Fruit fly (Drosophila melanogaster) whole organism, wandering third instar larva: Measurements from ENCODE around the gene betaCOP.
A peak's percentile ranks its signal among the peaks of the same experiment; 100 is the strongest.

Source experiments
- Abd-B ChIP-seq: fragments of >200 bp; optimal IDR thresholded peaks from 2 replicates; lab custom pipeline; 2017; ENCODE audit warnings: missing biosample characterization, missing genetic modification characterization
- CG32264 ChIP-seq: fragments of 200-800 bp; sonication (Bioruptor generic); optimal IDR thresholded peaks from 2 replicates; lab custom pipeline; 2016; ENCODE audit warnings: missing biosample characterization, missing genetic modification characterization
- CG9705 ChIP-seq: fragments of 200-800 bp; sonication (Bioruptor generic); optimal IDR thresholded peaks from 2 replicates; lab custom pipeline; 2018; ENCODE audit warnings: missing biosample characterization, mild to moderate bottlenecking, missing genetic modification characterization
- CrebA ChIP-seq: fragments of 200-800 bp; sonication (Bioruptor generic); optimal IDR thresholded peaks from 2 replicates; lab custom pipeline; 2016; ENCODE audit warnings: missing biosample characterization, mild to moderate bottlenecking, missing genetic modification characterization, borderline replicate concordance
- Dfd ChIP-seq: fragments of >200 bp; optimal IDR thresholded peaks from 2 replicates; lab custom pipeline; 2017; ENCODE audit warnings: missing biosample characterization, missing genetic modification characterization
- Dif ChIP-seq: fragments of 200-275, 200-300 bp; sonication (Bioruptor generic); optimal IDR thresholded peaks from 2 replicates; lab custom pipeline; 2018; ENCODE audit warnings: missing biosample characterization, missing genetic modification characterization; ENCODE audit not compliant: partially characterized antibody
- Hnf4 ChIP-seq: fragments of 200-800 bp; sonication (Bioruptor generic); optimal IDR thresholded peaks from 2 replicates; lab custom pipeline; 2016; ENCODE audit warnings: missing biosample characterization, mild to moderate bottlenecking, missing genetic modification characterization
- Hr78 ChIP-seq: fragments of >200 bp; optimal IDR thresholded peaks from 2 replicates; lab custom pipeline; 2017; ENCODE audit warnings: missing biosample characterization, missing genetic modification characterization
- Hr83 ChIP-seq: fragments of 200-300 bp; sonication (Bioruptor generic); optimal IDR thresholded peaks from 2 replicates; lab custom pipeline; 2016; ENCODE audit warnings: missing biosample characterization, mild to moderate bottlenecking, missing genetic modification characterization, moderate library complexity; ENCODE audit not compliant: poor library complexity, severe bottlenecking
- Jra ChIP-seq: sonication (Bioruptor generic); optimal IDR thresholded peaks from 2 replicates; lab custom pipeline; 2016; ENCODE audit warnings: missing biosample characterization, missing genetic modification characterization
- Mio ChIP-seq: sonication (Bioruptor generic); optimal IDR thresholded peaks from 2 replicates; lab custom pipeline; 2016; ENCODE audit warnings: missing biosample characterization, missing genetic modification characterization
- Myc ChIP-seq: fragments of >200 bp; optimal IDR thresholded peaks from 2 replicates; lab custom pipeline; 2017
- Rel ChIP-seq, 2 experiments: fragments of 200-800 bp; sonication (Bioruptor generic) in 1 of 2; optimal IDR thresholded peaks; 2 replicates in 1 of 2; 3 replicates in 1 of 2; lab custom pipeline; 2016 to 2019; ENCODE audit warnings: mild to moderate bottlenecking in 2 of 2, missing biosample characterization in 2 of 2, missing genetic modification characterization in 2 of 2, moderate library complexity in 1 of 2
- Sp1 ChIP-seq: fragments of 200-800 bp; sonication (Bioruptor generic); optimal IDR thresholded peaks from 3 replicates; lab custom pipeline; 2019; ENCODE audit warnings: missing biosample characterization, mild to moderate bottlenecking, missing genetic modification characterization, moderate library complexity
- Vsx2 ChIP-seq: fragments of 200-300, 225-300 bp; sonication (Bioruptor generic); optimal IDR thresholded peaks from 2 replicates; lab custom pipeline; 2018; ENCODE audit warnings: missing biosample characterization, missing genetic modification characterization; ENCODE audit not compliant: partially characterized antibody
- br ChIP-seq: fragments of 200-800 bp; sonication (Bioruptor generic); optimal IDR thresholded peaks from 2 replicates; lab custom pipeline; 2016; ENCODE audit warnings: missing biosample characterization, missing genetic modification characterization
- dl ChIP-seq, 2 experiments: fragments of 175-275, 200-275 bp in 1 of 2; fragments of 200-275 bp in 1 of 2; sonication (Bioruptor generic); optimal IDR thresholded peaks; lab custom pipeline; 2018; ENCODE audit warnings: mild to moderate bottlenecking in 2 of 2, missing biosample characterization in 2 of 2, missing genetic modification characterization in 2 of 2, moderate library complexity in 2 of 2; ENCODE audit not compliant: partially characterized antibody in 2 of 2, insufficient read depth in 1 of 2
- dmrt93B ChIP-seq: fragments of 200-800 bp; sonication (Bioruptor generic); optimal IDR thresholded peaks from 2 replicates; lab custom pipeline; 2018; ENCODE audit warnings: missing biosample characterization, mild to moderate bottlenecking, missing genetic modification characterization
- dsf ChIP-seq: sonication (Bioruptor generic); optimal IDR thresholded peaks from 2 replicates; lab custom pipeline; 2016; ENCODE audit warnings: missing biosample characterization, missing genetic modification characterization, borderline replicate concordance
- ey ChIP-seq: fragments of 200-800 bp; sonication (Bioruptor generic); optimal IDR thresholded peaks from 2 replicates; lab custom pipeline; 2016; ENCODE audit warnings: missing biosample characterization, missing genetic modification characterization
- foxo ChIP-seq, 2 experiments: fragments of 200-800 bp; sonication (Bioruptor generic); optimal IDR thresholded peaks; 2 replicates in 1 of 2; 3 replicates in 1 of 2; lab custom pipeline; 2016 to 2017; ENCODE audit warnings: missing biosample characterization in 2 of 2, missing genetic modification characterization in 2 of 2
- fru ChIP-seq: fragments of 200-800 bp; sonication (Bioruptor generic); optimal IDR thresholded peaks from 3 replicates; lab custom pipeline; 2016; ENCODE audit warnings: missing biosample characterization, mild to moderate bottlenecking, missing genetic modification characterization
- h ChIP-seq: fragments of 200-800 bp; sonication (Bioruptor generic); optimal IDR thresholded peaks from 3 replicates; lab custom pipeline; 2016; ENCODE audit warnings: missing biosample characterization, mild to moderate bottlenecking, missing genetic modification characterization
- jim ChIP-seq: fragments of 175-275, 200-325 bp; sonication (Bioruptor generic); optimal IDR thresholded peaks from 2 replicates; lab custom pipeline; 2016; ENCODE audit warnings: missing biosample characterization, mild to moderate bottlenecking, missing genetic modification characterization
- lola ChIP-seq: fragments of >200 bp; optimal IDR thresholded peaks from 2 replicates; lab custom pipeline; 2017; ENCODE audit warnings: missing biosample characterization, missing genetic modification characterization
- pan ChIP-seq: fragments of >200 bp; optimal IDR thresholded peaks from 2 replicates; lab custom pipeline; 2017
- rgr ChIP-seq: fragments of 200-800 bp; sonication (Bioruptor generic); optimal IDR thresholded peaks from 3 replicates; lab custom pipeline; 2016; ENCODE audit warnings: missing biosample characterization, mild to moderate bottlenecking, missing genetic modification characterization
- sage ChIP-seq: fragments of 200-800 bp; sonication (Bioruptor generic); optimal IDR thresholded peaks from 2 replicates; lab custom pipeline; 2016; ENCODE audit warnings: missing biosample characterization, mild to moderate bottlenecking, missing genetic modification characterization
- sv ChIP-seq: fragments of 200-800 bp; sonication (Bioruptor generic); optimal IDR thresholded peaks from 3 replicates; lab custom pipeline; 2016; ENCODE audit warnings: missing biosample characterization, missing genetic modification characterization
- tai ChIP-seq: sonication (Bioruptor generic); optimal IDR thresholded peaks from 2 replicates; lab custom pipeline; 2016; ENCODE audit warnings: missing biosample characterization, missing genetic modification characterization
- woc ChIP-seq: sonication (Bioruptor generic); optimal IDR thresholded peaks from 2 replicates; lab custom pipeline; 2016; ENCODE audit warnings: missing biosample characterization, mild to moderate bottlenecking, missing genetic modification characterization

The betaCOP gene

dm6 chrX:18407394-18407721 is 22.3 kb upstream of the betaCOP start:
- no peak for TF ChIP-seq Hr83 (GFP tag; lab: Kevin White, UChicago)
- peak; percentile 20 for TF ChIP-seq h (GFP tag; lab: Kevin White, UChicago)
- peak; percentile 13 for TF ChIP-seq fru
- TF ChIP-seq Mio (GFP tag; lab: Kevin White, UChicago), result no peak

DNA sequence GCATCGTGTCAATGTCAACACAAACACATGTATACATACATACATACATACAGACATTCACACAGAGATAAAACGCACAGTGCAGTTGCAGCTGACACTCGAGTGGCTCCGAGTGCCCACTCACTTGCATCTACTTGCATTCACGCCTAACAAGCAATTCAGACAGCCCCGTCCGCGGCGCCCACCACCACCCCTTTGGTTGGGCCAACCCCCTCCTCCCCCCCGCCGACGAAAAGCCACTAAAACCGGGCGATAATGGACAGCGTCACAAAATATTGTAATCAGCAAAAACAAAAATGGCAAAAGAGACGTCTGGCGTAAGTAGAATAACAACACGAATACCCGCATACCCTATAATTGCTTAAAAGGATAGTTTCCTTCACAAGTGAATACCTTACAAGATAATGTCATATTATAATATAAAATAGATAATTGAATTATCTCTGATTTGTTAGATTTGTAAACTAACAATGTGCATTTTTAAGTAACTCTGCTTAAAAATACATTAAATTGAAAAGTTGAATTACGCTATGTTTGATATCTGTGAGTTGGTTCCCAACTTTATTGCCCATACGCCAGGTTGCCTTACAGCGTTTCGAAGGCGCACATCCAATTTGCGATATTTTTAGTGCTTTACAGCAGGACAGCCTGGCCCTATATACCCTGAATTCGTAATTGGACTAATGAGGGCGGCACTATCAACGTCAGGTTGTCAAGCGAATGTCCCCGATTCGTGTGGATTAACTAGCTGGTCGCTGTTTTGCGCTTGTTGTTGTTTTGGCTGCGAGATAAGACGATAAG is 21.8 kb upstream of the betaCOP start:
- TF ChIP-seq foxo (GFP tag; optimal IDR thresholded peaks at IDR 0.05; lab: Kevin White, UChicago) (no peak), Hr83 (GFP tag; lab: Kevin White, UChicago) (no peak), Rel (GFP tag; optimal IDR thresholded peaks at IDR 0.05; lab: Kevin White, UChicago) (no peak), Rel (tag; optimal IDR thresholded peaks at IDR 0.05; lab: Kevin White, UChicago) (no peak), sv (no peak), Myc (no peak), Mio (GFP tag; lab: Kevin White, UChicago) (no peak), Dif (GFP tag; lab: Kevin White, UChicago) (no peak), ey (GFP tag; lab: Kevin White, UChicago) (no peak), tai (GFP tag; lab: Kevin White, UChicago) (no peak), pan (no peak), lola (GFP tag; lab: Kevin White, UChicago) (no peak), CrebA (GFP tag; lab: Kevin White, UChicago) (no peak), sage (GFP tag; lab: Kevin White, UChicago) (no peak)

DNA sequence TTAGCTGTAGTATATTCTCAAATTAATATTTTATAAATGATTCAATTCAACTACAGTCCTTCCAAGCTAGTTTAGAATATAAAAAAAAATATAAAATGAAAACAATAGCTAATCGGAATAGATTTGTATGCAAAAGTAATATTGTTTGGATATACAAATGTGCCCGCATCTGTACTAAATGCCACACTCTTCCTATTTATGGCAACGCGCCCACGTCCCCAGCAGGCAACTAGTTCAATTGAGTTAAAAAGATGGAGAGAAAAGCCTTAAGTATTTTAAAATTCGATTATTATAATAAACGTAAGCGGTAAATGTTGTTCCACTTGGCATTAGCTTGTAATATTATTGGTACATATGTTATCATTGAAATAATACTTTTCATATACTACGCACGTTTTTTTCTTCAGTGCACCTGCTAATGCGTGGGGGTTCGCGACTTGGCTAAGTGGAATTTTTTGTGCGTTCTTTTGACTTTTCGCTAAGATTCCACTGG is 20.6 kb upstream of the betaCOP start:
- TF ChIP-seq pan, result no peak
- TF ChIP-seq Sp1 (GFP tag; lab: Kevin White, UChicago), result no peak
- TF ChIP-seq lola (GFP tag; lab: Kevin White, UChicago), result no peak
- TF ChIP-seq fru, result no peak
- peak; percentile 73 for TF ChIP-seq sv
- no peak for TF ChIP-seq Abd-B (GFP tag; lab: Kevin White, UChicago)
- no peak for TF ChIP-seq h (GFP tag; lab: Kevin White, UChicago)
- no peak for TF ChIP-seq Jra (GFP tag; lab: Kevin White, UChicago)
- TF ChIP-seq dmrt93B (GFP tag; lab: Kevin White, UChicago), result no peak
- TF ChIP-seq rgr (GFP tag; lab: Kevin White, UChicago), result peak; percentile 5
- no peak for TF ChIP-seq CG9705
- no peak for TF ChIP-seq jim (GFP tag; lab: Kevin White, UChicago)
- TF ChIP-seq tai (GFP tag; lab: Kevin White, UChicago), result no peak
- TF ChIP-seq dsf (GFP tag; lab: Kevin White, UChicago), result no peak
- peak; percentile 15 for TF ChIP-seq ey (GFP tag; lab: Kevin White, UChicago)

dm6 chrX:18404632-18405238 is 19.7 kb upstream of the betaCOP start:
- TF ChIP-seq CG9705 (no peak), lola (GFP tag; lab: Kevin White, UChicago) (no peak), ey (GFP tag; lab: Kevin White, UChicago) (no peak), Vsx2 (GFP tag; lab: Kevin White, UChicago) (peak; percentile 90), jim (GFP tag; lab: Kevin White, UChicago) (peak; percentile 1), Hr83 (GFP tag; lab: Kevin White, UChicago) (no peak), h (GFP tag; lab: Kevin White, UChicago) (peak; percentile 1), Dfd (GFP tag; lab: Kevin White, UChicago) (no peak), Hr78 (GFP tag; lab: Kevin White, UChicago) (no peak), dl (GFP tag; optimal IDR thresholded peaks at IDR 0.05; lab: Kevin White, UChicago; ENCODE audit: insufficient read depth in 1 of 2, partially characterized antibody in 2 of 2) (peak; percentile 90 to 93), woc (GFP tag; lab: Kevin White, UChicago) (no peak), tai (GFP tag; lab: Kevin White, UChicago) (no peak), Jra (GFP tag; lab: Kevin White, UChicago) (peak; percentile 3), br (peak; percentile 91), CrebA (GFP tag; lab: Kevin White, UChicago) (no peak), Dif (GFP tag; lab: Kevin White, UChicago) (peak; percentile 95), Sp1 (GFP tag; lab: Kevin White, UChicago) (no peak), foxo (GFP tag; optimal IDR thresholded peaks at IDR 0.05; lab: Kevin White, UChicago) (no peak), pan (peak; percentile 70), sage (GFP tag; lab: Kevin White, UChicago) (no peak), Hnf4 (peak; percentile 15), fru (peak; percentile 0), dmrt93B (GFP tag; lab: Kevin White, UChicago) (no peak), Abd-B (GFP tag; lab: Kevin White, UChicago) (no peak), CG32264 (GFP tag; lab: Kevin White, UChicago) (no peak)
- TF ChIP-seq, all 38 proteins: peak for 10
